Fruit fly (Drosophila melanogaster) whole organism, adult: Measurements from ENCODE around the gene CG34303.

Experiments
- CG12768 ChIP-seq: fragments of 200-800 bp; sonication (Bioruptor generic); optimal IDR thresholded peaks from 2 replicates; lab custom pipeline; 2017; ENCODE audit warnings: missing biosample characterization, missing genetic modification characterization, mild to moderate bottlenecking, moderate library complexity, missing genetic modification reagents
- CG14711 ChIP-seq: fragments of 200-800 bp; sonication (Bioruptor generic); optimal IDR thresholded peaks from 2 replicates; lab custom pipeline; 2018; ENCODE audit warnings: missing biosample characterization, mild to moderate bottlenecking, missing genetic modification characterization, moderate library complexity
- CG5204 ChIP-seq: fragments of 200-800 bp; sonication (Bioruptor generic); optimal IDR thresholded peaks from 2 replicates; lab custom pipeline; 2016; ENCODE audit warnings: missing biosample characterization, missing genetic modification characterization
- Mnt ChIP-seq: fragments of 200-800 bp; sonication (Bioruptor generic); optimal IDR thresholded peaks from 2 replicates; lab custom pipeline; 2016; ENCODE audit warnings: missing biosample characterization, mild to moderate bottlenecking, missing genetic modification characterization
- cic ChIP-seq: fragments of 200-800 bp; sonication (Bioruptor generic); optimal IDR thresholded peaks from 2 replicates; lab custom pipeline; 2017; ENCODE audit warnings: missing biosample characterization, mild to moderate bottlenecking, missing genetic modification characterization, moderate library complexity
- kay ChIP-seq: fragments of 200-800 bp; sonication (Bioruptor generic); peaks from one replicate; lab custom pipeline; 2016; ENCODE audit warnings: missing biosample characterization, missing genetic modification characterization, borderline replicate concordance
- ovo ChIP-seq: fragments of 200-800 bp; sonication (Bioruptor generic); optimal IDR thresholded peaks from 2 replicates; lab custom pipeline; 2016; ENCODE audit warnings: missing biosample characterization, missing genetic modification characterization

DNA sequence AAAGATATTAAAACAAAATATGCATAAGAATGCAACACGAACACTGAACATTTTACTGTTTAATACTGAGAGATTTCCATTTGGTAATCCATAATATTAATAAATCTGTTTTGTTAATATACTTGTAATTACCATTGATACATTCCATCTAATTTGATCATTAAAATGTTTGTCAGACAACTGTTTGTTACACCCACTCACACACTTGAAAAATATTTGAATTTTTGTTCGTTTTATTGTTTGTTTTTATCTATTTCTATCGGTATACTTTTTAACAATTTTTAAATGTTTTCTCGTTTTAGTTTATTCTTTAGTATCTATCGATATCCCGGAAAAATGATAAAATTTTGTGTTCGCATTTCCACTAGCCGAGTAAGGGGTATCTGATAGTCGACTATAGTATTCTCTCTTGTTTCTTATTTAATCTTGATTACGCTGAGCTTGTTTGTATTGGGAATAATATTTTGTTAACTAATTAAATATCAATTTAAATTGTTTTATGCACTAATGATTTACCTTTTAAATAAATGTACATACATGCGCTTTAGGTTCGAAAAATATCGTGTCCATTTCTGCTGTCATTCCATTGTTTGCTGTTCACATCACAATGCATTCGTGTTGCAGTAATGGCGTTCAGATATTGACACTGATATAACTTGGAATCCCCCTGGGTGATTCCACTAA lies at the start of gene CG34303:
- no peak for TF ChIP-seq CG5204 (GFP tag; lab: Kevin White, UChicago)
- no peak for TF ChIP-seq CG12768 (GFP tag; lab: Kevin White, UChicago)
- TF ChIP-seq cic: no peak
- TF ChIP-seq kay: no peak
- TF ChIP-seq ovo (GFP tag; lab: Kevin White, UChicago): no peak
- no peak for TF ChIP-seq CG14711 (tag; lab: Kevin White, UChicago)
- no peak for TF ChIP-seq Mnt (GFP tag; lab: Kevin White, UChicago)
